Worm (Caenorhabditis elegans) whole organism, dauer: ENCODE measurements around the gene ctsa-3.1.

Experiments used
- unc-62 ChIP-seq: sonication (generic microtip); optimal IDR thresholded peaks from 2 replicates; lab custom pipeline; 2017; ENCODE audit warnings: missing biosample characterization, missing genetic modification reagents, missing genetic modification characterization

Gene ctsa-3.1

ce11 chrII:7232517-7232916 is at the start of gene ctsa-3.1:
Gene ctsa-3.1, plus strand, starts transcription at chrII:7232853.
- no peak for TF ChIP-seq unc-62 (GFP tag; lab: Kevin White, UChicago)

- no peak for TF ChIP-seq unc-62 (GFP tag; lab: Kevin White, UChicago)
Measured at ce11 chrII:7183493-7184272, 49.0 kb upstream of the ctsa-3.1 start, which contains the start of gene pdl-1. Gene pdl-1, plus strand, starts transcription at chrII:7183801.

- no peak for TF ChIP-seq unc-62 (GFP tag; lab: Kevin White, UChicago)
Measured at ce11 chrII:7186117-7186516, 46.5 kb upstream of the ctsa-3.1 start.

- no peak for TF ChIP-seq unc-62 (GFP tag; lab: Kevin White, UChicago)
Measured at ce11 chrII:7187110-7187509, 45.5 kb upstream of the ctsa-3.1 start, which contains the start of gene C27H5.6. Gene C27H5.6, minus strand, starts transcription at chrII:7187210.

- no peak for TF ChIP-seq unc-62 (GFP tag; lab: Kevin White, UChicago)
Measured at ce11 chrII:7189120-7189519, 43.5 kb upstream of the ctsa-3.1 start, which contains the start of gene E04F6.4. Gene E04F6.4, plus strand, starts transcription at chrII:7189420.

- TF ChIP-seq unc-62 (GFP tag; lab: Kevin White, UChicago): no peak
Measured at ce11 chrII:7195541-7195940, 37.1 kb upstream of the ctsa-3.1 start, which contains the start of gene acdh-12. Gene acdh-12, minus strand, starts transcription at chrII:7195641.

- TF ChIP-seq unc-62 (GFP tag; lab: Kevin White, UChicago): no peak
Measured at ce11 chrII:7196040-7196439, 36.6 kb upstream of the ctsa-3.1 start, which contains the start of gene maoc-1. Gene maoc-1, plus strand, starts transcription at chrII:7196276.

ce11 chrII:7197434-7197833 is 35.2 kb upstream of the ctsa-3.1 start:
- no peak for TF ChIP-seq unc-62 (GFP tag; lab: Kevin White, UChicago)

ce11 chrII:7199308-7199707 is 33.3 kb upstream of the ctsa-3.1 start, which contains the start of gene E04F6.6:
Gene E04F6.6, minus strand, starts transcription at chrII:7199565.
- no peak for TF ChIP-seq unc-62 (GFP tag; lab: Kevin White, UChicago)

- TF ChIP-seq unc-62 (GFP tag; lab: Kevin White, UChicago): no peak
Measured at ce11 chrII:7200051-7200599, 32.5 kb upstream of the ctsa-3.1 start, which contains the start of gene pcrg-1. Gene pcrg-1, plus strand, starts transcription at chrII:7200549.

- TF ChIP-seq unc-62 (GFP tag; lab: Kevin White, UChicago): no peak
Measured at ce11 chrII:7203110-7203509, 29.5 kb upstream of the ctsa-3.1 start, which contains the start of gene srd-56. Gene srd-56, minus strand, starts transcription at chrII:7203210.

ce11 chrII:7204951-7205350 is 27.7 kb upstream of the ctsa-3.1 start, which contains the start of gene srd-58:
Gene srd-58, minus strand, starts transcription at chrII:7205051.
- no peak for TF ChIP-seq unc-62 (GFP tag; lab: Kevin White, UChicago)

- TF ChIP-seq unc-62 (GFP tag; lab: Kevin White, UChicago): no peak
Measured at ce11 chrII:7205388-7205787, 27.3 kb upstream of the ctsa-3.1 start, which contains the start of gene srd-59. Gene srd-59, plus strand, starts transcription at chrII:7205688.

ce11 chrII:7207649-7208048 is 25.0 kb upstream of the ctsa-3.1 start:
- TF ChIP-seq unc-62 (GFP tag; lab: Kevin White, UChicago): no peak

ce11 chrII:7208184-7208583 is 24.5 kb upstream of the ctsa-3.1 start, which contains the start of gene dhs-7:
Gene dhs-7, minus strand, starts transcription at chrII:7208460.
- TF ChIP-seq unc-62 (GFP tag; lab: Kevin White, UChicago): no peak

ce11 chrII:7210187-7210586 is 22.5 kb upstream of the ctsa-3.1 start, which contains the start of gene E04F6.15:
Gene E04F6.15, minus strand, starts transcription at chrII:7210287.
- TF ChIP-seq unc-62 (GFP tag; lab: Kevin White, UChicago): no peak
